Fruit fly (Drosophila melanogaster) whole organism, embryonic: ENCODE data around the gene CG13658.

ENCODE experiments used
- Adf1 ChIP-seq: fragments of 200-800 bp; sonication (Bioruptor generic); IDR thresholded peaks from 2 replicates; pipeline ENCODE4 v1.3.6; 2022; ENCODE audit warnings: missing biosample characterization, missing genetic modification characterization
- Antp ChIP-seq: fragments of 200-800 bp; sonication (Bioruptor generic); optimal IDR thresholded peaks from 3 replicates; lab custom pipeline; 2016; ENCODE audit warnings: missing biosample characterization, missing genetic modification characterization
- B-H1 ChIP-seq: fragments of 200-800 bp; sonication (Bioruptor generic); IDR thresholded peaks from 3 replicates; pipeline ENCODE4 v1.3.6; 2022; ENCODE audit warnings: missing biosample characterization, missing genetic modification characterization
- BEAF-32 ChIP-seq: fragments of 200-800 bp; sonication (Bioruptor generic); optimal IDR thresholded peaks from 3 replicates; lab custom pipeline; 2017; ENCODE audit warnings: missing biosample characterization, missing genetic modification characterization, mild to moderate bottlenecking, moderate library complexity, missing genetic modification reagents
- CG10267 ChIP-seq: fragments of 200-800 bp; sonication (Bioruptor generic); optimal IDR thresholded peaks from 2 replicates; lab custom pipeline; 2018; ENCODE audit warnings: missing biosample characterization, mild to moderate bottlenecking, missing genetic modification characterization, moderate library complexity
- CG10321 ChIP-seq: fragments of 200-800 bp; sonication (Bioruptor generic); IDR thresholded peaks from 2 replicates; pipeline ENCODE4 v1.3.6; 2022; ENCODE audit warnings: missing biosample characterization, missing genetic modification characterization
- CG10565 ChIP-seq: fragments of 200-800 bp; sonication (Bioruptor generic); optimal IDR thresholded peaks from 3 replicates; lab custom pipeline; 2016; ENCODE audit warnings: missing biosample characterization, mild to moderate bottlenecking, missing genetic modification characterization
- CG10654 ChIP-seq: fragments of 200-800 bp; sonication (Bioruptor generic); optimal IDR thresholded peaks from 2 replicates; lab custom pipeline; 2016; ENCODE audit warnings: missing biosample characterization, missing genetic modification characterization
- CG12391 ChIP-seq: fragments of 200-800 bp; sonication (Bioruptor generic); optimal IDR thresholded peaks from 3 replicates; lab custom pipeline; 2018; ENCODE audit warnings: missing biosample characterization, mild to moderate bottlenecking, missing genetic modification characterization, moderate library complexity
- CG13287 ChIP-seq: fragments of 200-800 bp; sonication (Bioruptor generic); IDR thresholded peaks from 2 replicates; pipeline ENCODE4 v1.3.6; 2022; ENCODE audit warnings: missing biosample characterization, missing genetic modification characterization; ENCODE audit not compliant: partially characterized antibody
- CG18011 ChIP-seq: fragments of 200-800 bp; sonication (Bioruptor generic); optimal IDR thresholded peaks from 2 replicates; lab custom pipeline; 2017; ENCODE audit warnings: missing biosample characterization, missing genetic modification characterization, mild to moderate bottlenecking, moderate library complexity, missing genotype
- CG30403 ChIP-seq: fragments of 200-800 bp; sonication (Bioruptor generic); optimal IDR thresholded peaks from 3 replicates; lab custom pipeline; 2016; ENCODE audit warnings: missing biosample characterization, missing genetic modification characterization
- CG43689 ChIP-seq: fragments of 200-800 bp; sonication (Bioruptor generic); IDR thresholded peaks from 2 replicates; pipeline ENCODE4 v1.3.6; 2022; ENCODE audit warnings: missing biosample characterization, missing genetic modification characterization
- CG5953 ChIP-seq: fragments of 200-800 bp; sonication (Bioruptor generic); IDR thresholded peaks from 2 replicates; pipeline ENCODE4 v1.3.6; 2022; ENCODE audit warnings: missing biosample characterization, missing genetic modification characterization
- CG8089 ChIP-seq: fragments of 200-800 bp; sonication (Bioruptor generic); optimal IDR thresholded peaks from 3 replicates; lab custom pipeline; 2016; ENCODE audit warnings: missing biosample characterization, missing genetic modification characterization
- CG8478 ChIP-seq: fragments of >200 bp; optimal IDR thresholded peaks from 2 replicates; lab custom pipeline; 2018
- CG8765 ChIP-seq: fragments of 200-800 bp; sonication (Bioruptor generic); IDR thresholded peaks from 2 replicates; pipeline ENCODE4 v1.3.6; 2022; ENCODE audit warnings: missing biosample characterization, missing genetic modification characterization
- CG9932 ChIP-seq: fragments of 200-800 bp; sonication (Bioruptor generic); IDR thresholded peaks from 2 replicates; pipeline ENCODE4 v1.3.6; 2022; ENCODE audit warnings: missing biosample characterization, missing genetic modification characterization
- CrebB ChIP-seq: fragments of 200-800 bp; sonication (Bioruptor generic); optimal IDR thresholded peaks from 3 replicates; lab custom pipeline; 2018; ENCODE audit warnings: missing biosample characterization, mild to moderate bottlenecking, missing genetic modification characterization
- Doc3 ChIP-seq: fragments of 200-800 bp; sonication (Bioruptor generic); IDR thresholded peaks from 3 replicates; pipeline ENCODE4 v1.3.6; 2022; ENCODE audit warnings: missing biosample characterization, missing genetic modification characterization; ENCODE audit not compliant: partially characterized antibody
- E2f2 ChIP-seq: fragments of 200-800 bp; sonication (Bioruptor generic); IDR thresholded peaks from 2 replicates; pipeline ENCODE4 v1.3.6; 2022; ENCODE audit warnings: missing biosample characterization, missing genetic modification characterization
- HLH54F ChIP-seq: fragments of 200-800 bp; sonication (Bioruptor generic); optimal IDR thresholded peaks from 3 replicates; lab custom pipeline; 2016; ENCODE audit warnings: missing biosample characterization, missing genetic modification characterization
- HLHmδ ChIP-seq: fragments of 200-800 bp; sonication (Bioruptor generic); optimal IDR thresholded peaks from 2 replicates; lab custom pipeline; 2018; ENCODE audit warnings: missing biosample characterization, mild to moderate bottlenecking, missing genetic modification characterization, moderate library complexity
- Hr3 ChIP-seq: fragments of 200-800 bp; sonication (Bioruptor generic); optimal IDR thresholded peaks from 3 replicates; lab custom pipeline; 2016; ENCODE audit warnings: missing biosample characterization, missing genetic modification characterization
- Kr ChIP-seq: fragments of 200-800 bp; sonication (Bioruptor generic); optimal IDR thresholded peaks from 2 replicates; lab custom pipeline; 2017; ENCODE audit warnings: missing biosample characterization, mild to moderate bottlenecking, missing genetic modification characterization
- Meics ChIP-seq: fragments of 200-800 bp; sonication (Bioruptor generic); optimal IDR thresholded peaks from 2 replicates; lab custom pipeline; 2017; ENCODE audit warnings: missing biosample characterization, mild to moderate bottlenecking, missing genetic modification characterization
- NFAT ChIP-seq: fragments of 200-800 bp; sonication (Bioruptor generic); IDR thresholded peaks from 2 replicates; pipeline ENCODE4 v1.3.6; 2022; ENCODE audit warnings: missing biosample characterization, missing genetic modification characterization
- PHDP ChIP-seq: fragments of 200-800 bp; sonication (Bioruptor generic); optimal IDR thresholded peaks from 3 replicates; lab custom pipeline; 2018; ENCODE audit warnings: missing biosample characterization, mild to moderate bottlenecking, missing genetic modification characterization, moderate library complexity
- Scr ChIP-seq: fragments of 200-800 bp; sonication (Bioruptor generic); IDR thresholded peaks from 2 replicates; pipeline ENCODE4 v1.3.6; 2022; ENCODE audit warnings: missing biosample characterization, missing genetic modification characterization; ENCODE audit not compliant: partially characterized antibody
- Trl ChIP-seq, 3 experiments: fragments of >200 bp in 2 of 3; fragments of 200-800 bp in 1 of 3; sonication (Bioruptor generic) in 1 of 3; optimal IDR thresholded peaks; 2 replicates in 1 of 3; 3 replicates in 2 of 3; lab custom pipeline; 2016 to 2017; ENCODE audit warnings: missing biosample characterization in 1 of 3, missing genetic modification characterization in 1 of 3
- amos ChIP-seq: fragments of 200-800 bp; sonication (Bioruptor generic); IDR thresholded peaks from 2 replicates; pipeline ENCODE4 v1.3.6; 2022; ENCODE audit warnings: missing biosample characterization, missing genetic modification characterization; ENCODE audit not compliant: partially characterized antibody
- az2 ChIP-seq: fragments of 200-800 bp; sonication (Bioruptor generic); optimal IDR thresholded peaks from 3 replicates; lab custom pipeline; 2016; ENCODE audit warnings: missing biosample characterization, missing genetic modification characterization
- bigmax ChIP-seq: fragments of 200-800 bp; sonication (Bioruptor generic); optimal IDR thresholded peaks from 2 replicates; lab custom pipeline; 2018; ENCODE audit warnings: missing biosample characterization, mild to moderate bottlenecking, missing genetic modification characterization
- corto ChIP-seq: fragments of 200-800 bp; sonication (Bioruptor generic); optimal IDR thresholded peaks from 2 replicates; lab custom pipeline; 2016; ENCODE audit warnings: missing biosample characterization, mild to moderate bottlenecking, missing genetic modification characterization, moderate library complexity
- fd64A ChIP-seq: fragments of 200-800 bp; sonication (Bioruptor generic); optimal IDR thresholded peaks from 3 replicates; lab custom pipeline; 2018; ENCODE audit warnings: missing biosample characterization, mild to moderate bottlenecking, missing genetic modification characterization
- gem ChIP-seq: fragments of 200-800 bp; sonication (Bioruptor generic); optimal IDR thresholded peaks from 2 replicates; lab custom pipeline; 2019; ENCODE audit warnings: missing biosample characterization, mild to moderate bottlenecking, missing genetic modification characterization, moderate library complexity
- grau ChIP-seq: fragments of 200-800 bp; optimal IDR thresholded peaks from 3 replicates; lab custom pipeline; 2019; ENCODE audit warnings: missing biosample characterization, mild to moderate bottlenecking, missing genetic modification characterization, moderate library complexity
- h ChIP-seq: fragments of >200 bp; optimal IDR thresholded peaks from 2 replicates; lab custom pipeline; 2017
- inv ChIP-seq: fragments of 200-800 bp; sonication (Bioruptor generic); IDR thresholded peaks from 2 replicates; pipeline ENCODE4 v1.3.6; 2022; ENCODE audit warnings: missing biosample characterization, missing genetic modification characterization; ENCODE audit not compliant: partially characterized antibody
- jigr1 ChIP-seq: fragments of 200-800 bp; sonication (Bioruptor generic); IDR thresholded peaks from 3 replicates; pipeline ENCODE4 v1.3.6; 2022; ENCODE audit warnings: missing biosample characterization, missing genetic modification characterization
- mld ChIP-seq: fragments of 200-800 bp; sonication (Bioruptor generic); IDR thresholded peaks from 3 replicates; pipeline ENCODE4 v1.3.6; 2022; ENCODE audit warnings: missing biosample characterization, missing genetic modification characterization; ENCODE audit not compliant: partially characterized antibody
- nmo ChIP-seq: fragments of 200-800 bp; sonication (Bioruptor generic); optimal IDR thresholded peaks from 2 replicates; lab custom pipeline; 2018; ENCODE audit warnings: missing biosample characterization, mild to moderate bottlenecking, missing genetic modification characterization, moderate library complexity
- oc ChIP-seq: fragments of 200-800 bp; sonication (Bioruptor generic); optimal IDR thresholded peaks from 2 replicates; lab custom pipeline; 2018; ENCODE audit warnings: missing biosample characterization, mild to moderate bottlenecking, missing genetic modification characterization, moderate library complexity
- pb ChIP-seq: fragments of 200-800 bp; sonication (Bioruptor generic); optimal IDR thresholded peaks from 3 replicates; lab custom pipeline; 2016; ENCODE audit warnings: missing biosample characterization, missing genetic modification characterization
- pita ChIP-seq: fragments of 200-800 bp; sonication (Bioruptor generic); optimal IDR thresholded peaks from 2 replicates; lab custom pipeline; 2017; ENCODE audit warnings: missing biosample characterization, mild to moderate bottlenecking, missing genetic modification characterization
- seq ChIP-seq: fragments of 200-800 bp; sonication (Bioruptor generic); IDR thresholded peaks from 2 replicates; pipeline ENCODE4 v1.3.6; 2022; ENCODE audit warnings: missing biosample characterization, missing genetic modification characterization
- sim ChIP-seq: fragments of 200-800 bp; sonication (Bioruptor generic); IDR thresholded peaks from 2 replicates; pipeline ENCODE4 v1.3.6; 2022; ENCODE audit warnings: missing biosample characterization, missing genetic modification characterization
- sqz ChIP-seq: fragments of 200-800 bp; sonication (Bioruptor generic); optimal IDR thresholded peaks from 3 replicates; lab custom pipeline; 2018; ENCODE audit warnings: missing biosample characterization, mild to moderate bottlenecking, missing genetic modification characterization
- vvl ChIP-seq: fragments of 200-800 bp; sonication (Bioruptor generic); IDR thresholded peaks from 2 replicates; pipeline ENCODE4 v1.3.6; 2022; ENCODE audit warnings: missing biosample characterization, missing genetic modification characterization
- wor ChIP-seq: fragments of 200-800 bp; sonication (Bioruptor generic); IDR thresholded peaks from 2 replicates; pipeline ENCODE4 v1.3.6; 2022; ENCODE audit warnings: missing biosample characterization, missing genetic modification characterization

Gene CG13658

DNA sequence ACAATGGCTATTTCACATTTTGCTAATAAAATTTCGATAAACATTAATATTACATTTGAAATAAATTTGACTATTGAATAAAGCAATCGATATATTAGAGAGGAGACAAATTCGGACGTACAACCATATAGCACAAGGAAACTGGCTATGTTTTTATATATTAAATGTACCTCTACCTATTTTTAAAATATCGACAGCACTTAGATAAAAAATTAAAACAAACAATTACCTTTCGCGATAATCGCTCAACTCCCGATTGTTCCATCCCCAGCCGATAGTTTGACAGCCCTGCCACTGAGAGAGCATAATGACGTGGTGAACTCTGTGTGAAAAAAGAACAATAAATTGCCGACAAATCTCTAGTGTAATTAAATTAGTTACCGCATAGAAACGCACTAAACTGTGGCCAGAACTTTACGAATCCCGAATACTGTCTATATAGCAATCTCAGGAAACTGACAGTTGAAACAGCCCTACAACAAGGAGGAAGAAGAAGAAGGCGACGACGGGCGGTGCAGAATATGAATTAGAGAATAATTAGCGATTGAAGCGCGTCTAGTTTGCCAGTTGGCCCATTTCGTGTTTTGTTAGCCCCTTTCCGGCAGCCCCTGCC, 28.5 kb upstream of the CG13658 start, which contains the start of gene CG11857 (continued):
- TF ChIP-seq PHDP (tag; lab: Kevin White, UChicago), result peak; percentile 97
- peak; percentile 91 for TF ChIP-seq CG10565 (GFP tag; lab: Kevin White, UChicago)
- peak; percentile 94 for TF ChIP-seq oc
- TF ChIP-seq CG10654, result peak; percentile 97
- no peak for TF ChIP-seq sqz
- TF ChIP-seq seq (GFP tag; lab: Robert Waterston, UW), result peak; percentile 97
- peak; percentile 100 for TF ChIP-seq Doc3 (GFP tag; lab: Robert Waterston, UW)
- TF ChIP-seq mld (GFP tag; lab: Robert Waterston, UW), result peak; percentile 98
- TF ChIP-seq sim (GFP tag; lab: Robert Waterston, UW), result peak; percentile 95
- TF ChIP-seq CG30403, result peak; percentile 99
- no peak for TF ChIP-seq CG8478
- peak in 1 of 2 experiments; percentile 46 for TF ChIP-seq Trl (optimal IDR thresholded peaks at IDR 0.05; lab: Kevin White, UChicago)
- peak; percentile 98 for TF ChIP-seq Trl (GFP tag; optimal IDR thresholded peaks at IDR 0.05; lab: Kevin White, UChicago)
- TF ChIP-seq CG43689, result peak; percentile 93
- peak; percentile 100 for TF ChIP-seq Scr (GFP tag; lab: Robert Waterston, UW)
- TF ChIP-seq corto (GFP tag; lab: Kevin White, UChicago), result peak; percentile 95
- peak; percentile 90 for TF ChIP-seq E2f2 (GFP tag; lab: Robert Waterston, UW)
- TF ChIP-seq vvl, result peak; percentile 99
- peak; percentile 99 for TF ChIP-seq jigr1
- peak; percentile 60 for TF ChIP-seq bigmax (GFP tag; lab: Kevin White, UChicago)
- peak; percentile 100 for TF ChIP-seq inv (GFP tag; lab: Robert Waterston, UW)
- TF ChIP-seq CG8089, result peak; percentile 97
- peak; percentile 98 for TF ChIP-seq CG8765 (GFP tag; lab: Robert Waterston, UW)
- peak; percentile 98 for TF ChIP-seq HLH54F (GFP tag; lab: Kevin White, UChicago)
- TF ChIP-seq fd64A (GFP tag; lab: Kevin White, UChicago), result peak; percentile 78
- peak; percentile 90 for TF ChIP-seq CG18011
- TF ChIP-seq Kr (GFP tag; lab: Kevin White, UChicago), result peak; percentile 21
- no peak for TF ChIP-seq pita
- TF ChIP-seq h, result no peak
- TF ChIP-seq NFAT (GFP tag; lab: Robert Waterston, UW), result peak; percentile 99
- TF ChIP-seq B-H1 (GFP tag; lab: Robert Waterston, UW), result peak; percentile 98
- TF ChIP-seq CG12391 (tag; lab: Kevin White, UChicago), result peak; percentile 99
- TF ChIP-seq HLHmδ (GFP tag; lab: Kevin White, UChicago), result peak; percentile 12
- peak; percentile 100 for TF ChIP-seq CG9932 (GFP tag; lab: Robert Waterston, UW)
- TF ChIP-seq BEAF-32 (GFP tag; lab: Kevin White, UChicago), result peak; percentile 100
- peak; percentile 83 for TF ChIP-seq CG10321
- TF ChIP-seq amos (GFP tag; lab: Robert Waterston, UW), result peak; percentile 98
- TF ChIP-seq CG5953 (GFP tag; lab: Robert Waterston, UW), result peak; percentile 96
- peak; percentile 94 for TF ChIP-seq CG10267 (tag; lab: Kevin White, UChicago)
- TF ChIP-seq nmo (GFP tag; lab: Kevin White, UChicago), result peak; percentile 99
- peak; percentile 97 for TF ChIP-seq Antp (GFP tag; lab: Kevin White, UChicago)
- peak; percentile 89 for TF ChIP-seq Adf1 (GFP tag; lab: Robert Waterston, UW)
- peak; percentile 99 for TF ChIP-seq wor (GFP tag; lab: Robert Waterston, UW)
- peak; percentile 97 for TF ChIP-seq grau (tag; lab: Kevin White, UChicago)
- peak; percentile 99 for TF ChIP-seq gem (tag; lab: Kevin White, UChicago)
- peak; percentile 100 for TF ChIP-seq CG13287 (GFP tag; lab: Robert Waterston, UW)
- peak; percentile 96 for TF ChIP-seq CrebB
- TF ChIP-seq Meics (GFP tag; lab: Kevin White, UChicago), result peak; percentile 96
- TF ChIP-seq az2, result peak; percentile 99
- TF ChIP-seq pb (GFP tag; lab: Kevin White, UChicago), result peak; percentile 92
- peak; percentile 99 for TF ChIP-seq Hr3 (GFP tag; lab: Kevin White, UChicago)
